Worm (Caenorhabditis elegans): ENCODE measurements around the gene K05B2.2.

DNA sequence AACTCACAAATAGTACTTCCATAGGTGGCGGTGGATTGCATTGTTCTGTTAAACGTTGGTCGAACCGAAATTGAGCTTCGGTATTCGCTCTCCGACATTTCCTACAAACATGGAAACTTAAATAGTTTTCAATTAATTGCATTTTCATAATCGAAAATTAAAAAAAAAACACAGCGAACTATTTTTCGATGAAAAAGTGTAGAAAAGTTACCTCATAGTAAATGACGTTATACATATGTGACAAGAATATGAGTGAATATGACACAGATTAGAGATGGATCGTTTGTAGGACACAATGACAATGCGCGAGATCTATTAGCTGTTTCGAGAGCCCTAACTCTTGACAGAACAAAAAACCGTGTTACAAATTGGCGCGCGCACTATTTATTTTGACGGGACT lies 10.0 kb downstream of the K05B2.2 start, which contains the start of gene ifa-4:
- TF ChIP-seq mab-9 (GFP tag; IDR thresholded peaks at IDR 0.05) = no peak
- no peak for TF ChIP-seq ztf-11 (tag; optimal IDR thresholded peaks at IDR 0.05)
- no peak for TF ChIP-seq irx-1 (tag; optimal IDR thresholded peaks at IDR 0.05)
- no peak for TF ChIP-seq fos-1 (tag; optimal IDR thresholded peaks at IDR 0.05)

Data from whole organism, L1 larva.